Worm (Caenorhabditis elegans) whole organism, L4/young adult: ENCODE results near the gene F45E1.2.
A peak's percentile ranks its signal among the peaks of the same experiment; 100 is the strongest.

Experiments
- W03F9.2 ChIP-seq: fragments of 150-350 bp; optimal IDR thresholded peaks from 2 replicates; lab custom pipeline; 2014; ENCODE audit warnings: missing biosample characterization, missing genetic modification characterization
- dao-5 ChIP-seq: sonication (generic microtip); optimal IDR thresholded peaks from 2 replicates; lab custom pipeline; 2016; ENCODE audit warnings: missing genotype, missing genetic modification characterization, moderate library complexity, missing compliant biosample characterization
- him-1 ChIP-seq: sonication (generic microtip); optimal IDR thresholded peaks from 2 replicates; lab custom pipeline; 2016; ENCODE audit warnings: missing genotype, missing genetic modification reagents, missing genetic modification characterization, missing compliant biosample characterization

Gene F45E1.2

ce11 chrX:8018441-8018840 is 14.9 kb downstream of the F45E1.2 start:
- TF ChIP-seq W03F9.2 (no peak), dao-5 (peak; percentile 2)

- TF ChIP-seq him-1 (tag; lab: Kevin White, UChicago): peak; percentile 86
- TF ChIP-seq dao-5: peak; percentile 16
- peak; percentile 2 for TF ChIP-seq W03F9.2
These were observed 16.1 kb downstream of the F45E1.2 start for ce11 chrX:8019665-8020064.

ce11 chrX:8021609-8022008 is 18.1 kb downstream of the F45E1.2 start:
- no peak for TF ChIP-seq W03F9.2
- TF ChIP-seq him-1 (tag; lab: Kevin White, UChicago): peak; percentile 89

- no peak for TF ChIP-seq W03F9.2
- TF ChIP-seq dao-5: no peak
- TF ChIP-seq him-1 (tag; lab: Kevin White, UChicago): no peak
These were observed 19.2 kb downstream of the F45E1.2 start for ce11 chrX:8022728-8023127.

- TF ChIP-seq him-1 (tag; lab: Kevin White, UChicago) (no peak), W03F9.2 (no peak)
These were observed 23.2 kb downstream of the F45E1.2 start for ce11 chrX:8026709-8027108.

ce11 chrX:8027509-8027908 is 24.0 kb downstream of the F45E1.2 start:
- TF ChIP-seq him-1 (tag; lab: Kevin White, UChicago) (no peak), dao-5 (no peak), W03F9.2 (no peak)

- TF ChIP-seq W03F9.2 (no peak), him-1 (tag; lab: Kevin White, UChicago) (peak; percentile 17), dao-5 (no peak)
These were observed 25.5 kb downstream of the F45E1.2 start, which contains the start of gene C34D10.1 for ce11 chrX:8029080-8029479. TSS of gene C34D10.1 (plus strand) at chrX:8029479.

ce11 chrX:8030032-8030431 is 26.5 kb downstream of the F45E1.2 start:
- TF ChIP-seq dao-5 (no peak), W03F9.2 (no peak), him-1 (tag; lab: Kevin White, UChicago) (no peak)

- TF ChIP-seq him-1 (tag; lab: Kevin White, UChicago) (peak; percentile 99), W03F9.2 (peak; percentile 97), dao-5 (peak; percentile 88)
These were observed 32.8 kb downstream of the F45E1.2 start for ce11 chrX:8036219-8036883.

ce11 chrX:8037365-8037764 is 33.8 kb downstream of the F45E1.2 start:
- no peak for TF ChIP-seq dao-5
- TF ChIP-seq him-1 (tag; lab: Kevin White, UChicago): no peak
- TF ChIP-seq W03F9.2: no peak

ce11 chrX:8040967-8041366 is 37.4 kb downstream of the F45E1.2 start, which contains the start of gene xol-1:
TSS of gene xol-1 (plus strand) at chrX:8041313.
- TF ChIP-seq W03F9.2 (no peak), dao-5 (no peak), him-1 (tag; lab: Kevin White, UChicago) (no peak)

ce11 chrX:8045152-8045551 is 41.6 kb downstream of the F45E1.2 start, which contains the start of gene C18A11.4:
TSS of gene C18A11.4 (plus strand) at chrX:8045518.
- no peak for TF ChIP-seq dao-5
- no peak for TF ChIP-seq him-1 (tag; lab: Kevin White, UChicago)
- TF ChIP-seq W03F9.2: no peak

- no peak for TF ChIP-seq him-1 (tag; lab: Kevin White, UChicago)
- TF ChIP-seq dao-5: no peak
- TF ChIP-seq W03F9.2: no peak
These were observed 45.1 kb downstream of the F45E1.2 start for ce11 chrX:8048637-8049036.

ce11 chrX:8052055-8052454 is 48.5 kb downstream of the F45E1.2 start:
- TF ChIP-seq him-1 (tag; lab: Kevin White, UChicago) (no peak), W03F9.2 (no peak), dao-5 (no peak)

- TF ChIP-seq W03F9.2 (no peak), him-1 (tag; lab: Kevin White, UChicago) (no peak), dao-5 (no peak)
These were observed 49.5 kb downstream of the F45E1.2 start for ce11 chrX:8053008-8053441.
